Worm (Caenorhabditis elegans): ENCODE measurements around the gene cey-1.

ce11 chrII:11015734-11016133 lies 25.3 kb downstream of the cey-1 start:
- TF ChIP-seq dmd-4 (tag; optimal IDR thresholded peaks at IDR 0.05; ENCODE audit: borderline replicate concordance), result no peak
- no peak for TF ChIP-seq madf-2 (tag; optimal IDR thresholded peaks at IDR 0.05)
- no peak for TF ChIP-seq sox-4 (tag; optimal IDR thresholded peaks at IDR 0.05)
- TF ChIP-seq nhr-11 (tag; optimal IDR thresholded peaks at IDR 0.05), result no peak
- TF ChIP-seq ttx-3 (tag; optimal IDR thresholded peaks at IDR 0.05), result no peak
- no peak for TF ChIP-seq gmeb-2 (tag; optimal IDR thresholded peaks at IDR 0.05)
- no peak for TF ChIP-seq zip-5 (tag; optimal IDR thresholded peaks at IDR 0.05)
- TF ChIP-seq unc-55 (GFP tag; optimal IDR thresholded peaks at IDR 0.05), result no peak

Measured in whole organism, late embryonic.